Fruit fly (Drosophila melanogaster): Measurements from ENCODE around the gene CG14238.

CG14238 gene

dm6 chr3R:26443875-26444511 lies 14.1 kb upstream of the CG14238 start (continued):
- TF ChIP-seq CG2889 (GFP tag; IDR thresholded peaks at IDR 0.05) (no peak), CG11696 (GFP tag; IDR thresholded peaks at IDR 0.05) (no peak), ewg (GFP tag; optimal IDR thresholded peaks at IDR 0.05) (peak; percentile 22), CG18011 (GFP tag; optimal IDR thresholded peaks at IDR 0.05) (no peak), CG2875 (GFP tag; optimal IDR thresholded peaks at IDR 0.05) (peak; percentile 47), Antp (GFP tag; optimal IDR thresholded peaks at IDR 0.05) (no peak), btn (GFP tag; optimal IDR thresholded peaks at IDR 0.05) (no peak), CG8924 (tag; optimal IDR thresholded peaks at IDR 0.05) (no peak), ci (GFP tag; IDR thresholded peaks at IDR 0.05) (0 out of 3 replicates have a peak, but pooled peaks have one; percentile 20), ase (GFP tag; IDR thresholded peaks at IDR 0.05) (no peak), mirr (GFP tag; optimal IDR thresholded peaks at IDR 0.05) (no peak), Awh (GFP tag; IDR thresholded peaks at IDR 0.05) (no peak), CG34376 (GFP tag; optimal IDR thresholded peaks at IDR 0.05) (no peak), pita (GFP tag; optimal IDR thresholded peaks at IDR 0.05) (no peak), fd3F (GFP tag; optimal IDR thresholded peaks at IDR 0.05) (no peak), CG1647 (GFP tag; optimal IDR thresholded peaks at IDR 0.05) (no peak), CG14050 (GFP tag; IDR thresholded peaks at IDR 0.05) (peak; percentile 13; the same call in 1 of the 3 replicates), CG11398 (GFP tag; optimal IDR thresholded peaks at IDR 0.05) (no peak), lab (GFP tag; optimal IDR thresholded peaks at IDR 0.05) (peak; percentile 65), stwl (tag; optimal IDR thresholded peaks at IDR 0.05) (no peak), CG18262 (tag; optimal IDR thresholded peaks at IDR 0.05) (peak; percentile 83), sisA (GFP tag; IDR thresholded peaks at IDR 0.05) (peak; percentile 46), Kr (GFP tag; optimal IDR thresholded peaks at IDR 0.05) (no peak), CG11723 (GFP tag; optimal IDR thresholded peaks at IDR 0.05) (peak; percentile 52), cg (GFP tag; optimal IDR thresholded peaks at IDR 0.05) (no peak), Abd-B (GFP tag; optimal IDR thresholded peaks at IDR 0.05) (peak; percentile 56), tap (tag; optimal IDR thresholded peaks at IDR 0.05) (no peak), eve (GFP tag; optimal IDR thresholded peaks at IDR 0.05) (no peak), CG30403 (GFP tag; optimal IDR thresholded peaks at IDR 0.05) (peak; percentile 75), CG1792 (GFP tag; optimal IDR thresholded peaks at IDR 0.05) (no peak), CG1603 (tag; optimal IDR thresholded peaks at IDR 0.05) (peak; percentile 6), pfk (GFP tag; optimal IDR thresholded peaks at IDR 0.05) (no peak), CHES-1-like (GFP tag; optimal IDR thresholded peaks at IDR 0.05) (no peak), CG11560 (tag; IDR thresholded peaks at IDR 0.05) (no peak), CG8388 (GFP tag; optimal IDR thresholded peaks at IDR 0.05) (peak; percentile 65), ftz-f1 (GFP tag; optimal IDR thresholded peaks at IDR 0.05) (no peak), CG16863 (GFP tag; optimal IDR thresholded peaks at IDR 0.05) (no peak), en (GFP tag; optimal IDR thresholded peaks at IDR 0.05) (no peak), crp (GFP tag; optimal IDR thresholded peaks at IDR 0.05) (no peak), CG10654 (GFP tag; optimal IDR thresholded peaks at IDR 0.05) (peak; percentile 19), Oli (tag; optimal IDR thresholded peaks at IDR 0.05) (peak; percentile 55), ara (GFP tag; IDR thresholded peaks at IDR 0.05) (no peak; the same call in 1 of the 2 replicates), D19B (GFP tag; optimal IDR thresholded peaks at IDR 0.05) (no peak), HLH3B (GFP tag; IDR thresholded peaks at IDR 0.05) (peak; percentile 55; the same call in 1 of the 2 replicates), insv (GFP tag; optimal IDR thresholded peaks at IDR 0.05) (no peak), CG5180 (GFP tag; optimal IDR thresholded peaks at IDR 0.05) (peak; percentile 32)

All from whole organism, embryonic.